Worm (Caenorhabditis elegans) whole organism, early embryonic: ENCODE data around the gene sre-41.

ENCODE experiments used
- F13C5.2 ChIP-seq: sonication (generic microtip); optimal IDR thresholded peaks from 2 replicates; lab custom pipeline; 2017; ENCODE audit warnings: mild to moderate bottlenecking, missing genetic modification characterization, inconsistent platforms, missing compliant biosample characterization
- ama-1 ChIP-seq: fragments of 150-350 bp; optimal IDR thresholded peaks from 2 replicates; lab custom pipeline; 2014
- ceh-36 ChIP-seq: sonication (generic microtip); optimal IDR thresholded peaks from 2 replicates; lab custom pipeline; 2016; ENCODE audit warnings: missing genetic modification characterization, inconsistent platforms, missing compliant biosample characterization
- ets-7 ChIP-seq: sonication (generic microtip); optimal IDR thresholded peaks from 2 replicates; lab custom pipeline; 2016; ENCODE audit warnings: missing genotype, missing genetic modification characterization, missing compliant biosample characterization
- flt-1 ChIP-seq: fragments of 200-800 bp; sonication (Bioruptor generic); IDR thresholded peaks from 2 replicates; pipeline ENCODE4 v1.3.6; 2022; ENCODE audit warnings: missing genetic modification characterization, missing compliant biosample characterization
- scrt-1 ChIP-seq: fragments of 200-800 bp; sonication (Bioruptor generic); IDR thresholded peaks from 2 replicates; pipeline ENCODE4 v1.3.6; 2022; ENCODE audit warnings: missing genetic modification characterization, missing compliant biosample characterization
- tbx-11 ChIP-seq: fragments of 200-800 bp; sonication (Bioruptor generic); IDR thresholded peaks from 2 replicates; pipeline ENCODE4 v1.3.6; 2022; ENCODE audit warnings: missing genetic modification characterization, missing compliant biosample characterization
- tbx-37 ChIP-seq: fragments of 200-800 bp; sonication (Bioruptor generic); conservative IDR thresholded peaks from 2 replicates; pipeline ENCODE4 v1.3.6; 2022; ENCODE audit warnings: missing genetic modification reagents, missing genetic modification characterization, missing compliant biosample characterization

- TF ChIP-seq ceh-36 (tag; lab: Kevin White, UChicago), result no peak
- no peak for TF ChIP-seq scrt-1 (GFP tag; lab: Robert Waterston, UW)
- TF ChIP-seq ama-1, result no peak
- TF ChIP-seq tbx-11 (GFP tag; lab: Robert Waterston, UW), result no peak
- TF ChIP-seq ets-7 (tag; lab: Kevin White, UChicago), result no peak
- no peak for TF ChIP-seq flt-1 (GFP tag; lab: Robert Waterston, UW)
- TF ChIP-seq F13C5.2 (tag; lab: Kevin White, UChicago), result no peak
- no peak for TF ChIP-seq tbx-37 (GFP tag; lab: Robert Waterston, UW)
Measured at ce11 chrII:12432356-12432755, 44.3 kb downstream of the sre-41 start, which contains the start of gene dct-12.
